Worm (Caenorhabditis elegans): Measurements from ENCODE around the gene ttr-48.

ce11 chrX:3887595-3887994 lies 45.3 kb upstream of the ttr-48 start:
- TF ChIP-seq pqm-1 (tag; optimal IDR thresholded peaks at IDR 0.05) (no peak), ceh-18 (tag; optimal IDR thresholded peaks at IDR 0.05) (no peak), ceh-6 (GFP tag; optimal IDR thresholded peaks at IDR 0.05) (no peak), fax-1 (tag; optimal IDR thresholded peaks at IDR 0.05) (no peak), T23F11.4 (GFP tag; optimal IDR thresholded peaks at IDR 0.05) (no peak)

Data from whole organism, late embryonic.